Worm (Caenorhabditis elegans): ENCODE results near the gene col-152.

The col-152 gene

ce11 chrV:10578938-10579337 lies 18.2 kb downstream of the col-152 start, which contains the start of the genes erh-1 and lpd-9:
Gene erh-1 (minus strand): TSS chrV:10579141.
Gene lpd-9 (plus strand): TSS chrV:10579305.
- TF ChIP-seq mep-1 (tag; optimal IDR thresholded peaks at IDR 0.05) (peak; percentile 73), tbx-8 (GFP tag; optimal IDR thresholded peaks at IDR 0.05) (no peak), pha-4 (tag; optimal IDR thresholded peaks at IDR 0.05) (peak; percentile 79), ceh-43 (GFP tag; optimal IDR thresholded peaks at IDR 0.05) (no peak), lsy-2 (tag; optimal IDR thresholded peaks at IDR 0.05) (peak; percentile 66), ces-1 (GFP tag; optimal IDR thresholded peaks at IDR 0.05) (peak; percentile 22), cnd-1 (tag; optimal IDR thresholded peaks at IDR 0.05) (peak; percentile 23), zip-8 (tag; optimal IDR thresholded peaks at IDR 0.05) (no peak), lin-13 (tag; optimal IDR thresholded peaks at IDR 0.05) (peak; percentile 46)

ce11 chrV:10580638-10581037 lies 19.9 kb downstream of the col-152 start:
- TF ChIP-seq pha-4 (tag; optimal IDR thresholded peaks at IDR 0.05) (no peak), bed-3 (GFP tag; optimal IDR thresholded peaks at IDR 0.05) (no peak), unc-62 (GFP tag; optimal IDR thresholded peaks at IDR 0.05) (no peak), unc-39 (tag; optimal IDR thresholded peaks at IDR 0.05) (no peak), ztf-11 (tag; optimal IDR thresholded peaks at IDR 0.05) (no peak), drap-1 (GFP tag; optimal IDR thresholded peaks at IDR 0.05) (no peak), ham-2 (GFP tag; optimal IDR thresholded peaks at IDR 0.05) (no peak), elt-1 (tag; optimal IDR thresholded peaks at IDR 0.05; ENCODE audit: borderline replicate concordance, insufficient read depth) (no peak), nhr-2 (tag; optimal IDR thresholded peaks at IDR 0.05) (no peak), nhr-12 (tag; optimal IDR thresholded peaks at IDR 0.05) (no peak), nhr-76 (tag; optimal IDR thresholded peaks at IDR 0.05) (no peak), elt-3 (tag; optimal IDR thresholded peaks at IDR 0.05) (no peak)

ce11 chrV:10581837-10582300 lies 21.1 kb downstream of the col-152 start, which contains the start of gene T21C9.6:
Gene T21C9.6 (plus strand): TSS chrV:10581887.
- TF ChIP-seq lin-13 (tag; optimal IDR thresholded peaks at IDR 0.05) (no peak), ceh-83 (GFP tag; optimal IDR thresholded peaks at IDR 0.05) (no peak), ham-2 (GFP tag; optimal IDR thresholded peaks at IDR 0.05) (no peak), nhr-237 (tag; optimal IDR thresholded peaks at IDR 0.05) (no peak), nhr-76 (tag; optimal IDR thresholded peaks at IDR 0.05) (no peak), elt-3 (tag; optimal IDR thresholded peaks at IDR 0.05) (no peak), bed-3 (GFP tag; optimal IDR thresholded peaks at IDR 0.05) (no peak), snpc-4 (tag; optimal IDR thresholded peaks at IDR 0.05) (no peak), ceh-43 (GFP tag; optimal IDR thresholded peaks at IDR 0.05) (no peak), hlh-1 (tag; optimal IDR thresholded peaks at IDR 0.05) (no peak)

ce11 chrV:10588694-10589093 lies 28.0 kb downstream of the col-152 start, which contains the start of gene srg-32:
Gene srg-32 (minus strand): TSS chrV:10588794.
- TF ChIP-seq sem-2 (GFP tag; optimal IDR thresholded peaks at IDR 0.05) = no peak
- no peak for TF ChIP-seq tbx-8 (GFP tag; optimal IDR thresholded peaks at IDR 0.05)
- TF ChIP-seq nhr-237 (tag; optimal IDR thresholded peaks at IDR 0.05) = no peak
- TF ChIP-seq mab-5 (tag; optimal IDR thresholded peaks at IDR 0.05) = no peak
- TF ChIP-seq nhr-28 (tag; optimal IDR thresholded peaks at IDR 0.05) = no peak
- no peak for TF ChIP-seq unc-62 (GFP tag; optimal IDR thresholded peaks at IDR 0.05)
- TF ChIP-seq ham-2 (GFP tag; optimal IDR thresholded peaks at IDR 0.05) = no peak
- no peak for TF ChIP-seq nhr-2 (tag; optimal IDR thresholded peaks at IDR 0.05)
- TF ChIP-seq cnd-1 (tag; optimal IDR thresholded peaks at IDR 0.05) = no peak
- no peak for TF ChIP-seq ceh-39 (tag; optimal IDR thresholded peaks at IDR 0.05)
- no peak for TF ChIP-seq ces-1 (GFP tag; optimal IDR thresholded peaks at IDR 0.05)
- no peak for TF ChIP-seq elt-1 (tag; optimal IDR thresholded peaks at IDR 0.05; ENCODE audit: borderline replicate concordance, insufficient read depth)
- no peak for TF ChIP-seq lin-13 (tag; optimal IDR thresholded peaks at IDR 0.05)
- TF ChIP-seq drap-1 (GFP tag; optimal IDR thresholded peaks at IDR 0.05) = no peak
- no peak for TF ChIP-seq sptf-1 (tag; optimal IDR thresholded peaks at IDR 0.05)

- TF ChIP-seq nhr-76 (tag; optimal IDR thresholded peaks at IDR 0.05) = no peak
These were observed 29.2 kb downstream of the col-152 start, which contains the start of gene ttr-23 for ce11 chrV:10589774-10590528. Gene ttr-23 (minus strand): TSS chrV:10589860.

All from whole organism, mixed stage, embryonic.